Fruit fly (Drosophila melanogaster): ENCODE data around the gene Cmpk.

Cmpk gene

DNA sequence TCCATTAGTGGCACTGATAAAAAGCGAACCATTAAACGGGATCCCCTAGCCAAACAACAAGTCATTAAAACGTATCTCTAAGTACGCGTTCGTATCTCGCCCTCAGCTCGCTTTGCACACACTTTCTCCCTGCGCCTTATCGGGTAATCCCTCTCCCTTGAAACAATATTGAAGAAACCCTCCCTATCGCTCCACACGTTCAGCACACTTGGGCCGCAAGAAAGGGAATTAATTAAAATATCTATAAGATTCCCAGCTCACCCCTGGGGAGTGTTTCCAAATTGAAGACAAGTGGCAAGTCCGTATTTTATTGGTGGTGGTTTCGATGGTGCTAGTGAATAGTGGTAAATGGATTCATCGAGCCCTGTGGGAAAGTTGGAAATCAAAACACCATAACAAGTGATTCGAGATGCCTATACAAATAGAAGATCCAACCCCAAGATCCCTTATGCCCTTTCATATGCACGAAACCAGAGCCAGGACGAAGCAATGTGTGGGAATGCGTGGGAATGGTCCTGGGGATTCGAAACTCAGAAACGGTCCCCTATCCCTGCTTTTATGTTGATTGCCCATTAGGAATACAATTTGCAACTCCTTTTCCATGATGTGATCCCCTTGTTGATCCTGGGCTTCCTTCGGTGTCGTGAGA is 45.3 kb downstream of the Cmpk start:
- TF ChIP-seq CG4496 (GFP tag; IDR thresholded peaks at IDR 0.05) (no peak), CG9948 (tag; optimal IDR thresholded peaks at IDR 0.05) (no peak), CG13204 (GFP tag; optimal IDR thresholded peaks at IDR 0.05) (no peak), EcR (GFP tag; optimal IDR thresholded peaks at IDR 0.05) (no peak), CG17806 (tag; optimal IDR thresholded peaks at IDR 0.05) (no peak), Snoo (tag; optimal IDR thresholded peaks at IDR 0.05) (no peak), gl (tag; optimal IDR thresholded peaks at IDR 0.05) (no peak), Pif1A (GFP tag; optimal IDR thresholded peaks at IDR 0.05) (no peak), Ets98B (GFP tag; IDR thresholded peaks at IDR 0.05) (no peak), Pif1B (GFP tag; optimal IDR thresholded peaks at IDR 0.05) (no peak), CG8301 (tag; optimal IDR thresholded peaks at IDR 0.05) (no peak), fd96Ca (GFP tag; IDR thresholded peaks at IDR 0.05) (no peak), CG15710 (tag; optimal IDR thresholded peaks at IDR 0.05) (no peak), CG8159 (tag; optimal IDR thresholded peaks at IDR 0.05) (no peak), CG12605 (GFP tag; IDR thresholded peaks at IDR 0.05) (no peak), CG10348 (GFP tag; IDR thresholded peaks at IDR 0.05) (no peak), rn (GFP tag; IDR thresholded peaks at IDR 0.05) (no peak)

- TF ChIP-seq gl (tag; optimal IDR thresholded peaks at IDR 0.05): peak; percentile 95
- peak; percentile 98 for TF ChIP-seq CG9948 (tag; optimal IDR thresholded peaks at IDR 0.05)
- TF ChIP-seq CG15710 (tag; optimal IDR thresholded peaks at IDR 0.05): peak; percentile 98
- peak; percentile 99 for TF ChIP-seq CG8159 (tag; optimal IDR thresholded peaks at IDR 0.05)
- TF ChIP-seq Ets98B (GFP tag; IDR thresholded peaks at IDR 0.05): peak; percentile 95
- peak; percentile 86 for TF ChIP-seq CG12605 (GFP tag; IDR thresholded peaks at IDR 0.05)
- TF ChIP-seq CG34367 (tag; optimal IDR thresholded peaks at IDR 0.05): peak; percentile 98
- TF ChIP-seq CG4496 (GFP tag; IDR thresholded peaks at IDR 0.05): peak; percentile 96
- TF ChIP-seq Snoo (tag; optimal IDR thresholded peaks at IDR 0.05): peak; percentile 97
- TF ChIP-seq CG8301 (tag; optimal IDR thresholded peaks at IDR 0.05): peak; percentile 97
- TF ChIP-seq EcR (GFP tag; optimal IDR thresholded peaks at IDR 0.05): peak; percentile 64
- peak; percentile 99 for TF ChIP-seq Pif1B (GFP tag; optimal IDR thresholded peaks at IDR 0.05)
- 0 out of 2 replicates have a peak, but pooled peaks have one; percentile 42 for TF ChIP-seq CG10348 (GFP tag; IDR thresholded peaks at IDR 0.05)
- peak; percentile 98 for TF ChIP-seq CG17806 (tag; optimal IDR thresholded peaks at IDR 0.05)
- peak; percentile 93 for TF ChIP-seq CG32121 (GFP tag; IDR thresholded peaks at IDR 0.05)
- TF ChIP-seq CG14655 (GFP tag; optimal IDR thresholded peaks at IDR 0.05): peak; percentile 97
- TF ChIP-seq rn (GFP tag; IDR thresholded peaks at IDR 0.05): peak; percentile 88
- TF ChIP-seq D1 (tag; optimal IDR thresholded peaks at IDR 0.05): peak; percentile 97
- peak; percentile 94 for TF ChIP-seq fd96Ca (GFP tag; IDR thresholded peaks at IDR 0.05)
- TF ChIP-seq Pif1A (GFP tag; optimal IDR thresholded peaks at IDR 0.05): peak; percentile 99
- TF ChIP-seq CG13204 (GFP tag; optimal IDR thresholded peaks at IDR 0.05): peak; percentile 69
Observed at dm6 chr3R:26008892-26009539, 46.2 kb downstream of the Cmpk start.

DNA sequence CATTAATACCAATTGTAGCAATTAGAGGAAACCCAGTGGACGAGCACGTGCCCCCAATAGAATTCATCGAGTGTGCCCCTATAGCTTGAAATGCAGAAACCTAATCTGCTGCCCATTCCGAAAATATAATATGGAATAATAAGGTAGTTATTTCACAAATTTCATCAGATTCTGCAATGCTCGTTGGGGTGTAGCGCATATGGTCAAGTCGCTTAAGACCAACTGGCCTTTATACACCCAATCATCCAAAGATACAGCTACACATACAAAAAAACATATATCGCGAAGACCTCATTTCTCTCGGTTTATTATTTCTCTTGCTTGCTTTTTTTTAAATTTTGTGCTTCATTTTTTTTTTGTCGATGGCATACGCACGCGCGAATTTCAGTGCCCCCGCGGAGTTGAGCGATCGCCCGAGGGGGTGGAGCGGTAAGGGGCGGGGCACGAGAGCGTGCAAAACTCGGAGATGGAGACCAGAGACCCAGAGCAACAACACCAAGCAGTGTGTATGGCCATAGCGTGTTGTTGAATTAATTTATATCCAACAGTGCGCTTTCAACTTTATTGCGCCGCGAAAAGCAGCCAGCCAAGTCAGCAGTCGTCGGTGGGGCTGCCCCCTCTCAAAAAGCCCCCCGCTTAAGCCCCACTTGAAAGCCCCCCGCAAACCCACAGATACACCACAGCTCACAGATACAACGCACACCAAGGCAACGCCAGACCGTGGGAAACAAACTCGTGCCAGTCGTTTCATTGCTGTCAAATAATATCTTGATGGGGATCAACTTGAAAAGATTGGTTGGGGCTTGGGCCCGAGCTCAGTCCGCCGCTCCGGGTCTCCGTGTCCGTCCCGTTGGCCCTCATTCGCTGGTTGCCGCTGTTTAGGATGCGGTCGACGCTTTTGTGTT is 47.0 kb downstream of the Cmpk start:
- TF ChIP-seq CG8159 (tag; optimal IDR thresholded peaks at IDR 0.05): peak; percentile 69
- TF ChIP-seq CG12605 (GFP tag; IDR thresholded peaks at IDR 0.05): peak; percentile 75
- TF ChIP-seq Pif1A (GFP tag; optimal IDR thresholded peaks at IDR 0.05): peak; percentile 59
- TF ChIP-seq Ets98B (GFP tag; IDR thresholded peaks at IDR 0.05): peak; percentile 76
- peak; percentile 93 for TF ChIP-seq EcR (GFP tag; optimal IDR thresholded peaks at IDR 0.05)
- TF ChIP-seq Pif1B (GFP tag; optimal IDR thresholded peaks at IDR 0.05): peak; percentile 52
- TF ChIP-seq CG8301 (tag; optimal IDR thresholded peaks at IDR 0.05): peak; percentile 10
- no peak for TF ChIP-seq CG10348 (GFP tag; IDR thresholded peaks at IDR 0.05)
- peak; percentile 74 for TF ChIP-seq CG15710 (tag; optimal IDR thresholded peaks at IDR 0.05)
- peak; percentile 66 for TF ChIP-seq CG34367 (tag; optimal IDR thresholded peaks at IDR 0.05)
- no peak for TF ChIP-seq D1 (tag; optimal IDR thresholded peaks at IDR 0.05)
- peak; percentile 92 for TF ChIP-seq gl (tag; optimal IDR thresholded peaks at IDR 0.05)
- peak; percentile 61 for TF ChIP-seq Snoo (tag; optimal IDR thresholded peaks at IDR 0.05)
- TF ChIP-seq CG14655 (GFP tag; optimal IDR thresholded peaks at IDR 0.05): peak; percentile 19
- peak; percentile 91 for TF ChIP-seq CG13204 (GFP tag; optimal IDR thresholded peaks at IDR 0.05)
- peak; percentile 31 for TF ChIP-seq CG9948 (tag; optimal IDR thresholded peaks at IDR 0.05)
- peak; percentile 65 for TF ChIP-seq CG17806 (tag; optimal IDR thresholded peaks at IDR 0.05)
- TF ChIP-seq rn (GFP tag; IDR thresholded peaks at IDR 0.05): peak; percentile 52
- TF ChIP-seq fd96Ca (GFP tag; IDR thresholded peaks at IDR 0.05): peak; percentile 73
- peak; percentile 86 for TF ChIP-seq CG4496 (GFP tag; IDR thresholded peaks at IDR 0.05)
- TF ChIP-seq CG32121 (GFP tag; IDR thresholded peaks at IDR 0.05): peak; percentile 49; the same call in 1 of the 2 replicates

- no peak for TF ChIP-seq CG15710 (tag; optimal IDR thresholded peaks at IDR 0.05)
- TF ChIP-seq CG10348 (GFP tag; IDR thresholded peaks at IDR 0.05): no peak
- TF ChIP-seq gl (tag; optimal IDR thresholded peaks at IDR 0.05): no peak
- no peak for TF ChIP-seq CG14655 (GFP tag; optimal IDR thresholded peaks at IDR 0.05)
- no peak for TF ChIP-seq EcR (GFP tag; optimal IDR thresholded peaks at IDR 0.05)
- TF ChIP-seq CG13204 (GFP tag; optimal IDR thresholded peaks at IDR 0.05): no peak
- TF ChIP-seq rn (GFP tag; IDR thresholded peaks at IDR 0.05): no peak
Observed at dm6 chr3R:26007298-26007697, 47.9 kb downstream of the Cmpk start.
